Fruit fly (Drosophila melanogaster) whole organism, prepupa: ENCODE data around the gene tsl.

ENCODE experiments used
- Blimp-1 ChIP-seq: fragments of 200-800 bp; sonication (Bioruptor generic); optimal IDR thresholded peaks from 3 replicates; lab custom pipeline; 2017; ENCODE audit warnings: missing biosample characterization, missing genetic modification characterization, mild to moderate bottlenecking, moderate library complexity, missing genetic modification reagents
- CG10631 ChIP-seq: fragments of 200-800 bp; sonication (Bioruptor generic); optimal IDR thresholded peaks from 2 replicates; lab custom pipeline; 2016; ENCODE audit warnings: missing biosample characterization, missing genetic modification characterization
- CG10669 ChIP-seq: fragments of 200-800 bp; sonication (Bioruptor generic); optimal IDR thresholded peaks from 3 replicates; lab custom pipeline; 2018; ENCODE audit warnings: missing biosample characterization, mild to moderate bottlenecking, missing genetic modification characterization, moderate library complexity
- CG11294 ChIP-seq: fragments of 200-800 bp; sonication (Bioruptor generic); IDR thresholded peaks from 2 replicates; pipeline ENCODE4 v1.3.6; 2022; ENCODE audit warnings: missing biosample characterization, missing genetic modification characterization
- CG11902 ChIP-seq: fragments of 200-800 bp; sonication (Bioruptor generic); optimal IDR thresholded peaks from 3 replicates; lab custom pipeline; 2016; ENCODE audit warnings: missing biosample characterization, missing genetic modification characterization
- CG15336 ChIP-seq: fragments of 200-800 bp; sonication (Bioruptor generic); IDR thresholded peaks from 2 replicates; pipeline ENCODE4 v1.3.6; 2022; ENCODE audit warnings: missing biosample characterization, missing genetic modification characterization
- CG3032 ChIP-seq: fragments of 200-800 bp; optimal IDR thresholded peaks from 2 replicates; lab custom pipeline; 2019; ENCODE audit warnings: missing biosample characterization, mild to moderate bottlenecking, missing genetic modification characterization, moderate library complexity
- CG31627 ChIP-seq: fragments of 200-800 bp; sonication (Bioruptor generic); optimal IDR thresholded peaks from 3 replicates; lab custom pipeline; 2016; ENCODE audit warnings: missing biosample characterization, missing genetic modification characterization
- CG32006 ChIP-seq: fragments of 200-800 bp; sonication (Bioruptor generic); optimal IDR thresholded peaks from 3 replicates; lab custom pipeline; 2017; ENCODE audit warnings: missing biosample characterization, mild to moderate bottlenecking, missing genetic modification characterization
- CG3919 ChIP-seq: fragments of 200-800 bp; sonication (Bioruptor generic); optimal IDR thresholded peaks from 3 replicates; lab custom pipeline; 2016; ENCODE audit warnings: missing biosample characterization, missing genetic modification characterization
- CG4318 ChIP-seq: fragments of 200-800 bp; sonication (Bioruptor generic); optimal IDR thresholded peaks from 3 replicates; lab custom pipeline; 2017; ENCODE audit warnings: missing biosample characterization, mild to moderate bottlenecking, missing genetic modification characterization
- CG6163 ChIP-seq: fragments of 200-800 bp; sonication (Bioruptor generic); IDR thresholded peaks from 3 replicates; pipeline ENCODE4 v1.3.6; 2022; ENCODE audit warnings: missing biosample characterization, missing genetic modification characterization
- CG6792 ChIP-seq: fragments of 200-800 bp; sonication (Bioruptor generic); optimal IDR thresholded peaks from 3 replicates; lab custom pipeline; 2016; ENCODE audit warnings: missing biosample characterization, missing genetic modification characterization
- CG6808 ChIP-seq: fragments of 200-800 bp; sonication (Bioruptor generic); optimal IDR thresholded peaks from 3 replicates; lab custom pipeline; 2017; ENCODE audit warnings: missing biosample characterization, missing genetic modification characterization, mild to moderate bottlenecking, moderate library complexity, missing genetic modification reagents
- CG6854 ChIP-seq: fragments of 200-800 bp; sonication (Bioruptor generic); optimal IDR thresholded peaks from 2 replicates; lab custom pipeline; 2017; ENCODE audit warnings: missing biosample characterization, mild to moderate bottlenecking, missing genetic modification characterization
- CG7368 ChIP-seq: fragments of 200-800 bp; sonication (Bioruptor generic); optimal IDR thresholded peaks from 3 replicates; lab custom pipeline; 2016; ENCODE audit warnings: missing biosample characterization, missing genetic modification characterization
- CG8119 ChIP-seq: fragments of 200-800 bp; sonication (Bioruptor generic); IDR thresholded peaks from 3 replicates; pipeline ENCODE4 v1.3.6; 2022; ENCODE audit warnings: missing biosample characterization, missing genetic modification characterization
- CG8319 ChIP-seq: fragments of 200-800 bp; sonication (Bioruptor generic); optimal IDR thresholded peaks from 3 replicates; lab custom pipeline; 2016; ENCODE audit warnings: missing biosample characterization, missing genetic modification characterization
- CG8632 ChIP-seq: fragments of 200-800 bp; sonication (Bioruptor generic); optimal IDR thresholded peaks from 3 replicates; lab custom pipeline; 2016; ENCODE audit warnings: missing biosample characterization, missing genetic modification characterization
- CG9139 ChIP-seq: fragments of 200-800 bp; sonication (Bioruptor generic); optimal IDR thresholded peaks from 3 replicates; lab custom pipeline; 2017; ENCODE audit warnings: missing biosample characterization, mild to moderate bottlenecking, missing genetic modification characterization
- Eip93F ChIP-seq: fragments of 200-800 bp; sonication (Bioruptor generic); optimal IDR thresholded peaks from 2 replicates; lab custom pipeline; 2016; ENCODE audit warnings: missing biosample characterization, mild to moderate bottlenecking, missing genetic modification characterization
- Ets21C ChIP-seq: fragments of 200-800 bp; sonication (Bioruptor generic); optimal IDR thresholded peaks from 3 replicates; lab custom pipeline; 2016; ENCODE audit warnings: missing biosample characterization, missing genetic modification characterization
- Ets96B ChIP-seq: fragments of 200-800 bp; optimal IDR thresholded peaks from 2 replicates; lab custom pipeline; 2019; ENCODE audit warnings: missing biosample characterization, mild to moderate bottlenecking, missing genetic modification characterization, moderate library complexity
- Gug ChIP-seq: fragments of 200-800 bp; sonication (Bioruptor generic); IDR thresholded peaks from 2 replicates; pipeline ENCODE4 v1.3.6; 2022; ENCODE audit warnings: missing biosample characterization, missing genetic modification characterization
- Hr38 ChIP-seq: sonication (Bioruptor generic); optimal IDR thresholded peaks from 2 replicates; lab custom pipeline; 2016; ENCODE audit warnings: missing biosample characterization, missing genetic modification characterization
- Hr39 ChIP-seq: fragments of 200-800 bp; sonication (Bioruptor generic); optimal IDR thresholded peaks from 2 replicates; lab custom pipeline; 2016; ENCODE audit warnings: missing biosample characterization, missing genetic modification characterization
- Hr4 ChIP-seq: fragments of 200-800 bp; sonication (Bioruptor generic); optimal IDR thresholded peaks from 3 replicates; lab custom pipeline; 2016; ENCODE audit warnings: missing biosample characterization, missing genetic modification characterization
- Lpt ChIP-seq: fragments of 200-800 bp; sonication (Bioruptor generic); optimal IDR thresholded peaks from 3 replicates; lab custom pipeline; 2016; ENCODE audit warnings: missing biosample characterization, missing genetic modification characterization
- Met ChIP-seq: fragments of 200-800 bp; sonication (Bioruptor generic); optimal IDR thresholded peaks from 3 replicates; lab custom pipeline; 2016; ENCODE audit warnings: missing biosample characterization, missing genetic modification characterization
- OdsH ChIP-seq: fragments of 200-800 bp; sonication (Bioruptor generic); optimal IDR thresholded peaks from 3 replicates; lab custom pipeline; 2016; ENCODE audit warnings: missing biosample characterization, missing genetic modification characterization
- Smox ChIP-seq: fragments of 200-800 bp; sonication (Bioruptor generic); optimal IDR thresholded peaks from 3 replicates; lab custom pipeline; 2016; ENCODE audit warnings: missing biosample characterization, missing genetic modification characterization
- Sox102F ChIP-seq: fragments of 200-800 bp; sonication (Bioruptor generic); optimal IDR thresholded peaks from 2 replicates; lab custom pipeline; 2016; ENCODE audit warnings: missing biosample characterization, mild to moderate bottlenecking, missing genetic modification characterization
- Sox14 ChIP-seq: fragments of 200-800 bp; sonication (Bioruptor generic); optimal IDR thresholded peaks from 3 replicates; lab custom pipeline; 2016; ENCODE audit warnings: missing biosample characterization, missing genetic modification characterization
- Sox15 ChIP-seq: fragments of 200-800 bp; sonication (Bioruptor generic); optimal IDR thresholded peaks from 3 replicates; lab custom pipeline; 2016; ENCODE audit warnings: missing biosample characterization, missing genetic modification characterization
- achi ChIP-seq: fragments of 200-800 bp; sonication (Bioruptor generic); optimal IDR thresholded peaks from 3 replicates; lab custom pipeline; 2016; ENCODE audit warnings: missing biosample characterization, missing genetic modification characterization
- acj6 ChIP-seq: fragments of 200-800 bp; sonication (Bioruptor generic); optimal IDR thresholded peaks from 3 replicates; lab custom pipeline; 2016; ENCODE audit warnings: missing biosample characterization, missing genetic modification characterization
- cyc ChIP-seq: fragments of 200-800 bp; sonication (Bioruptor generic); optimal IDR thresholded peaks from 3 replicates; lab custom pipeline; 2016; ENCODE audit warnings: missing biosample characterization, missing genetic modification characterization
- dsx ChIP-seq: fragments of 200-800 bp; optimal IDR thresholded peaks from 3 replicates; lab custom pipeline; 2019; ENCODE audit warnings: missing biosample characterization, mild to moderate bottlenecking, missing genetic modification characterization, moderate library complexity; ENCODE audit not compliant: poor library complexity, severe bottlenecking
- eg ChIP-seq: fragments of 200-800 bp; sonication (Bioruptor generic); IDR thresholded peaks from 3 replicates; pipeline ENCODE4 v1.3.6; 2022; ENCODE audit warnings: missing biosample characterization, missing genetic modification characterization
- esn ChIP-seq: fragments of 200-800 bp; sonication (Bioruptor generic); optimal IDR thresholded peaks from 2 replicates; lab custom pipeline; 2016; ENCODE audit warnings: missing biosample characterization, mild to moderate bottlenecking, missing genetic modification characterization, moderate library complexity
- fd59A ChIP-seq: fragments of 200-800 bp; sonication (Bioruptor generic); optimal IDR thresholded peaks from 2 replicates; lab custom pipeline; 2017; ENCODE audit warnings: missing biosample characterization, mild to moderate bottlenecking, missing genetic modification characterization, missing genetic modification reagents
- fd85E ChIP-seq: fragments of 200-800 bp; sonication (Bioruptor generic); optimal IDR thresholded peaks from 3 replicates; lab custom pipeline; 2016; ENCODE audit warnings: missing biosample characterization, missing genetic modification characterization
- lz ChIP-seq: fragments of 200-800 bp; sonication (Bioruptor generic); optimal IDR thresholded peaks from 3 replicates; lab custom pipeline; 2016; ENCODE audit warnings: missing biosample characterization, missing genetic modification characterization
- pdm3 ChIP-seq: fragments of 200-800 bp; sonication (Bioruptor generic); optimal IDR thresholded peaks from 3 replicates; lab custom pipeline; 2016; ENCODE audit warnings: missing biosample characterization, missing genetic modification characterization
- salr ChIP-seq, 2 experiments: fragments of 200-800 bp; sonication (Bioruptor generic); optimal IDR thresholded peaks; 3 replicates each; lab custom pipeline; 2016 to 2018; ENCODE audit warnings: missing biosample characterization in 2 of 2, missing genetic modification characterization in 2 of 2, mild to moderate bottlenecking in 1 of 2
- spab ChIP-seq: fragments of 200-800 bp; sonication (Bioruptor generic); optimal IDR thresholded peaks from 2 replicates; lab custom pipeline; 2017; ENCODE audit warnings: missing biosample characterization, mild to moderate bottlenecking, missing genetic modification characterization, missing genetic modification reagents
- topi ChIP-seq: fragments of 200-800 bp; sonication (Bioruptor generic); optimal IDR thresholded peaks from 3 replicates; lab custom pipeline; 2016; ENCODE audit warnings: missing biosample characterization, missing genetic modification characterization

Gene tsl

dm6 chr3R:21827453-21828039 is 45.2 kb upstream of the tsl start (continued):
- TF ChIP-seq CG8119 (GFP tag; lab: Robert Waterston, UW) (no peak; the same call in 2 of the 3 replicates), CG6792 (peak; percentile 7), Sox14 (peak; percentile 56), lz (GFP tag; lab: Kevin White, UChicago) (peak; percentile 50), pdm3 (GFP tag; lab: Kevin White, UChicago) (peak; percentile 48), CG6808 (GFP tag; lab: Kevin White, UChicago) (no peak), spab (GFP tag; lab: Kevin White, UChicago) (peak; percentile 3), Sox102F (peak; percentile 71)

dm6 chr3R:21825775-21826558 is 43.6 kb upstream of the tsl start:
- TF ChIP-seq Hr4 (GFP tag; lab: Kevin White, UChicago) (no peak), CG15336 (GFP tag; lab: Robert Waterston, UW) (no peak), Sox15 (no peak), Sox14 (no peak), OdsH (GFP tag; lab: Kevin White, UChicago) (peak; percentile 37), fd85E (no peak), cyc (GFP tag; lab: Kevin White, UChicago) (no peak), CG9139 (no peak), Met (GFP tag; lab: Kevin White, UChicago) (peak; percentile 35), CG6792 (peak; percentile 8), CG31627 (GFP tag; lab: Kevin White, UChicago) (no peak), acj6 (GFP tag; lab: Kevin White, UChicago) (peak; percentile 54), Blimp-1 (GFP tag; lab: Kevin White, UChicago) (no peak), CG4318 (GFP tag; lab: Kevin White, UChicago) (no peak), CG11902 (no peak), dsx (GFP tag; lab: Kevin White, UChicago) (peak; percentile 25), spab (GFP tag; lab: Kevin White, UChicago) (peak; percentile 59), CG6163 (GFP tag; lab: Robert Waterston, UW) (no peak), CG10669 (GFP tag; lab: Kevin White, UChicago) (peak; percentile 53), Lpt (no peak), Smox (GFP tag; lab: Kevin White, UChicago) (peak; percentile 4), achi (GFP tag; lab: Kevin White, UChicago) (peak; percentile 9), lz (GFP tag; lab: Kevin White, UChicago) (no peak), CG7368 (GFP tag; lab: Kevin White, UChicago) (peak; percentile 21), Gug (GFP tag; lab: Robert Waterston, UW) (no peak), fd59A (GFP tag; lab: Kevin White, UChicago) (peak; percentile 60), CG6808 (GFP tag; lab: Kevin White, UChicago) (peak; percentile 66), CG3032 (tag; lab: Kevin White, UChicago) (peak; percentile 50), CG6854 (GFP tag; lab: Kevin White, UChicago) (no peak), Eip93F (GFP tag; lab: Kevin White, UChicago) (no peak), Hr38 (GFP tag; lab: Kevin White, UChicago) (no peak), CG8632 (GFP tag; lab: Kevin White, UChicago) (peak; percentile 48), CG3919 (GFP tag; lab: Kevin White, UChicago) (peak; percentile 45), eg (no peak), CG10631 (GFP tag; lab: Kevin White, UChicago) (peak; percentile 36), CG11294 (GFP tag; lab: Robert Waterston, UW) (no peak), Sox102F (no peak), CG8119 (GFP tag; lab: Robert Waterston, UW) (no peak), topi (GFP tag; lab: Kevin White, UChicago) (peak; percentile 17), esn (GFP tag; lab: Kevin White, UChicago) (peak; percentile 29), Ets96B (tag; lab: Kevin White, UChicago) (peak; percentile 63), CG32006 (GFP tag; lab: Kevin White, UChicago) (peak; percentile 7), CG8319 (GFP tag; lab: Kevin White, UChicago) (no peak), Hr39 (GFP tag; lab: Kevin White, UChicago) (no peak), salr (GFP tag; optimal IDR thresholded peaks at IDR 0.05; lab: Kevin White, UChicago) (peak in 1 of 2 experiments; percentile 24), Ets21C (GFP tag; lab: Kevin White, UChicago) (no peak)
